Fruit fly (Drosophila melanogaster): ENCODE measurements around the gene Prp4k.

dm6 chr3L:232267-232666, 21.0 kb upstream of the Prp4k start, which contains the start of gene CG34454:
- TF ChIP-seq Vsx1 (GFP tag; optimal IDR thresholded peaks at IDR 0.05) (no peak), Kr (GFP tag; optimal IDR thresholded peaks at IDR 0.05) (no peak), tna (GFP tag; IDR thresholded peaks at IDR 0.05; ENCODE audit: partially characterized antibody) (no peak), CG18599 (GFP tag; optimal IDR thresholded peaks at IDR 0.05) (no peak), Lhr (GFP tag; optimal IDR thresholded peaks at IDR 0.05) (no peak), Gsc (GFP tag; IDR thresholded peaks at IDR 0.05) (no peak), CG18476 (GFP tag; optimal IDR thresholded peaks at IDR 0.05) (no peak), CG4404 (GFP tag; IDR thresholded peaks at IDR 0.05) (no peak), Trl (optimal IDR thresholded peaks at IDR 0.05) (no peak), Trl (GFP tag; optimal IDR thresholded peaks at IDR 0.05) (no peak), Mes4 (GFP tag; optimal IDR thresholded peaks at IDR 0.05) (no peak), Adf1 (GFP tag; IDR thresholded peaks at IDR 0.05) (no peak), ham (GFP tag; IDR thresholded peaks at IDR 0.05) (no peak), CG34422 (GFP tag; IDR thresholded peaks at IDR 0.05) (no peak), psq (GFP tag; optimal IDR thresholded peaks at IDR 0.05) (no peak)

All from whole organism, embryonic.